Worm (Caenorhabditis elegans) whole organism, mixed stage, embryonic: ENCODE measurements around the gene Y54G2A.18.
"Not testable (repeated sequence)": the region's sequence is repeated elsewhere in the genome, so short reads cannot be mapped to it uniquely, and the experiment has no call there.

Experiments used
- M03D4.4 ChIP-seq: sonication (generic microtip); optimal IDR thresholded peaks from 2 replicates; lab custom pipeline; 2017; ENCODE audit warnings: mild to moderate bottlenecking, missing genetic modification characterization, missing compliant biosample characterization
- bed-3 ChIP-seq: fragments of 200-800 bp; sonication (Bioruptor generic); optimal IDR thresholded peaks from 3 replicates; lab custom pipeline; 2018; ENCODE audit warnings: mild to moderate bottlenecking, missing genetic modification characterization, moderate library complexity, missing compliant biosample characterization
- blmp-1 ChIP-seq: fragments of 150-350 bp; optimal IDR thresholded peaks from 2 replicates; lab custom pipeline; 2014; ENCODE audit warnings: missing biosample characterization, missing genetic modification characterization
- ceh-39 ChIP-seq: fragments of 150-350 bp; optimal IDR thresholded peaks from 2 replicates; lab custom pipeline; 2014; ENCODE audit warnings: missing biosample characterization, missing genetic modification characterization
- ceh-43 ChIP-seq: fragments of 200-800 bp; sonication (Bioruptor generic); optimal IDR thresholded peaks from 2 replicates; lab custom pipeline; 2018; ENCODE audit warnings: mild to moderate bottlenecking, missing genetic modification characterization, moderate library complexity, missing compliant biosample characterization
- ceh-83 ChIP-seq: fragments of 200-800 bp; sonication (Bioruptor generic); optimal IDR thresholded peaks from 2 replicates; lab custom pipeline; 2018; ENCODE audit warnings: mild to moderate bottlenecking, missing genetic modification characterization, missing compliant biosample characterization
- ces-1 ChIP-seq: fragments of 150-350 bp; optimal IDR thresholded peaks from 2 replicates; lab custom pipeline; 2014; ENCODE audit warnings: missing biosample characterization, missing genetic modification reagents, missing genetic modification characterization
- cnd-1 ChIP-seq: fragments of 200-800 bp; sonication (Bioruptor generic); optimal IDR thresholded peaks from 2 replicates; lab custom pipeline; 2018; ENCODE audit warnings: mild to moderate bottlenecking, missing genetic modification characterization, missing compliant biosample characterization
- drap-1 ChIP-seq: fragments of 200-800 bp; sonication (Bioruptor generic); optimal IDR thresholded peaks from 3 replicates; lab custom pipeline; 2018; ENCODE audit warnings: mild to moderate bottlenecking, missing genetic modification characterization, missing compliant biosample characterization
- elt-1 ChIP-seq: sonication (generic microtip); optimal IDR thresholded peaks from 2 replicates; lab custom pipeline; 2017; ENCODE audit warnings: missing genetic modification characterization, mild to moderate bottlenecking, missing compliant biosample characterization, antibody characterized with exemption, moderate library complexity, borderline replicate concordance; ENCODE audit not compliant: insufficient read depth
- elt-3 ChIP-seq: fragments of 150-350 bp; optimal IDR thresholded peaks from 2 replicates; lab custom pipeline; 2014; ENCODE audit warnings: missing biosample characterization, missing genetic modification characterization
- flh-1 ChIP-seq: fragments of 200-800 bp; sonication (Bioruptor generic); optimal IDR thresholded peaks from 2 replicates; lab custom pipeline; 2018; ENCODE audit warnings: mild to moderate bottlenecking, missing genetic modification characterization, moderate library complexity, missing compliant biosample characterization
- ham-2 ChIP-seq: fragments of 200-800 bp; sonication (Bioruptor generic); optimal IDR thresholded peaks from 2 replicates; lab custom pipeline; 2018; ENCODE audit warnings: mild to moderate bottlenecking, missing genetic modification characterization, missing compliant biosample characterization
- hlh-1 ChIP-seq: fragments of 150-350 bp; optimal IDR thresholded peaks from 2 replicates; lab custom pipeline; 2014; ENCODE audit warnings: missing biosample characterization, missing genetic modification reagents, missing genetic modification characterization
- lin-13 ChIP-seq: fragments of 150-350 bp; optimal IDR thresholded peaks from 2 replicates; lab custom pipeline; 2014; ENCODE audit warnings: missing biosample characterization, missing genetic modification characterization
- lin-32 ChIP-seq: fragments of 200-800 bp; sonication (Bioruptor generic); optimal IDR thresholded peaks from 2 replicates; lab custom pipeline; 2018; ENCODE audit warnings: mild to moderate bottlenecking, missing genetic modification characterization, missing compliant biosample characterization
- lsy-2 ChIP-seq: fragments of 150-350 bp; optimal IDR thresholded peaks from 2 replicates; lab custom pipeline; 2014; ENCODE audit warnings: missing biosample characterization, missing genetic modification characterization
- mab-5 ChIP-seq: fragments of 150-350 bp; optimal IDR thresholded peaks from 2 replicates; lab custom pipeline; 2014; ENCODE audit warnings: missing biosample characterization, missing genetic modification characterization
- mep-1 ChIP-seq: fragments of 150-350 bp; optimal IDR thresholded peaks from 2 replicates; lab custom pipeline; 2017; ENCODE audit warnings: missing biosample characterization, missing genetic modification reagents, missing genetic modification characterization, inconsistent platforms
- mls-2 ChIP-seq: sonication (generic microtip); optimal IDR thresholded peaks from 2 replicates; lab custom pipeline; 2016; ENCODE audit warnings: mild to moderate bottlenecking, missing genetic modification characterization, moderate library complexity, missing compliant biosample characterization
- nhr-12 ChIP-seq: fragments of 150-350 bp; optimal IDR thresholded peaks from 2 replicates; lab custom pipeline; 2014; ENCODE audit warnings: missing biosample characterization, missing genetic modification characterization
- nhr-2 ChIP-seq: fragments of 150-350 bp; optimal IDR thresholded peaks from 2 replicates; lab custom pipeline; 2014; ENCODE audit warnings: missing biosample characterization, missing genetic modification characterization
- nhr-237 ChIP-seq: fragments of 150-350 bp; optimal IDR thresholded peaks from 2 replicates; lab custom pipeline; 2014; ENCODE audit warnings: missing biosample characterization, missing genetic modification characterization
- nhr-76 ChIP-seq: sonication (generic microtip); optimal IDR thresholded peaks from 2 replicates; lab custom pipeline; 2017; ENCODE audit warnings: missing biosample characterization, missing genetic modification characterization
- sem-2 ChIP-seq: fragments of 200-800 bp; sonication (Bioruptor generic); optimal IDR thresholded peaks from 2 replicates; lab custom pipeline; 2018; ENCODE audit warnings: mild to moderate bottlenecking, missing genetic modification characterization, missing compliant biosample characterization
- snpc-4 ChIP-seq: fragments of 150-350 bp; optimal IDR thresholded peaks from 2 replicates; lab custom pipeline; 2014; ENCODE audit warnings: missing biosample characterization, missing genetic modification characterization
- sptf-1 ChIP-seq: sonication (generic microtip); optimal IDR thresholded peaks from 2 replicates; lab custom pipeline; 2017; ENCODE audit warnings: mild to moderate bottlenecking, missing genetic modification characterization, moderate library complexity, missing compliant biosample characterization
- tbx-8 ChIP-seq: fragments of 200-800 bp; sonication (Bioruptor generic); optimal IDR thresholded peaks from 2 replicates; lab custom pipeline; 2018; ENCODE audit warnings: mild to moderate bottlenecking, missing genetic modification characterization, moderate library complexity, missing compliant biosample characterization
- unc-120 ChIP-seq: sonication (generic microtip); optimal IDR thresholded peaks from 2 replicates; lab custom pipeline; 2017; ENCODE audit warnings: missing genetic modification characterization, missing compliant biosample characterization; ENCODE audit not compliant: poor library complexity, severe bottlenecking
- unc-39 ChIP-seq: fragments of 150-350 bp; optimal IDR thresholded peaks from 2 replicates; lab custom pipeline; 2014; ENCODE audit warnings: missing biosample characterization, missing genetic modification characterization
- unc-62 ChIP-seq: fragments of 150-350 bp; optimal IDR thresholded peaks from 2 replicates; lab custom pipeline; 2014; ENCODE audit warnings: missing biosample characterization, missing genetic modification reagents, missing genetic modification characterization
- zip-8 ChIP-seq: fragments of 150-350 bp; optimal IDR thresholded peaks from 2 replicates; lab custom pipeline; 2014; ENCODE audit warnings: missing biosample characterization, missing genetic modification characterization

Y54G2A.18 gene

ce11 chrIV:2914545-2914944 is 22.2 kb upstream of the Y54G2A.18 start:
- TF ChIP-seq snpc-4: no peak
- no peak for TF ChIP-seq lsy-2 (tag; lab: Kevin White, UChicago)
- TF ChIP-seq unc-120 (tag; lab: Kevin White, UChicago): no peak
- TF ChIP-seq tbx-8 (GFP tag; lab: Kevin White, UChicago): no peak
- TF ChIP-seq mls-2 (tag; lab: Kevin White, UChicago): no peak
- no peak for TF ChIP-seq nhr-12 (tag; lab: Kevin White, UChicago)
- TF ChIP-seq elt-1 (tag; lab: Kevin White, UChicago): no peak
- TF ChIP-seq drap-1: no peak
- no peak for TF ChIP-seq hlh-1
- no peak for TF ChIP-seq nhr-76 (tag; lab: Kevin White, UChicago)
- no peak for TF ChIP-seq ces-1
- TF ChIP-seq blmp-1 (tag; lab: Kevin White, UChicago): no peak
- no peak for TF ChIP-seq mep-1 (tag; lab: Kevin White, UChicago)
- TF ChIP-seq ceh-83 (GFP tag; lab: Kevin White, UChicago): no peak
- TF ChIP-seq ham-2 (GFP tag; lab: Kevin White, UChicago): no peak
- no peak for TF ChIP-seq lin-32 (GFP tag; lab: Kevin White, UChicago)
- TF ChIP-seq, all 35 proteins: peak for 0

DNA sequence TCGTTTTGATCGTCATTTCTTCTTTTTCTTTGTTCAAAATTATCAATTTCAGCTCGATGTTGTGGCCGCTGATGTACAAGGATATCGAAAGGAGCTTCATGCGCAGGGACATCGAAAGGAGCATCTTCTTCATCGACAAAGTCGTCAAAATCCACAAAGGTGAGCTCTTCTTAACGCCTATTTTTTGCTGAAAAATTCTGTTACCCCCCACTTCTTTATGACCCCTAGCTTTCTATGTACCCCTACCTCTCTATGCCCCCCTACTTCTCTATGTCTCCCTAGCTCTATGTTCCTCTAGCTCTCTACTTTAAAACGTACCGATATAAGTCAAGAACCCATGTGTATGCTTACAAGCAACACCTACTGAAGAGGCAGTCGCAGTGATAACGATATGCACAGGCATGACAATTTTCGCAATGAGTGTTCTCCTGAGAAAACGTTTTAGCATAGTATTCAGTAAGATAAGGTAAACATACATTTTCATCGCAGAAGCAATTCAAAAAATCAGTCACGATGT is 5.4 kb upstream of the Y54G2A.18 start, which contains the start of gene Y54G2A.36:
Y54G2A.36 (plus strand) TSS at position 51 of the 517 bp plus-strand sequence.
- no peak for TF ChIP-seq lin-32 (GFP tag; lab: Kevin White, UChicago)
- TF ChIP-seq nhr-237 (tag; lab: Kevin White, UChicago): no peak
- TF ChIP-seq hlh-1: no peak
- no peak for TF ChIP-seq drap-1
- no peak for TF ChIP-seq lin-13 (tag; lab: Kevin White, UChicago)
- no peak for TF ChIP-seq nhr-12 (tag; lab: Kevin White, UChicago)
- no peak for TF ChIP-seq lsy-2 (tag; lab: Kevin White, UChicago)
- TF ChIP-seq ceh-83 (GFP tag; lab: Kevin White, UChicago): no peak
- no peak for TF ChIP-seq mls-2 (tag; lab: Kevin White, UChicago)
- no peak for TF ChIP-seq bed-3 (GFP tag; lab: Kevin White, UChicago)
- no peak for TF ChIP-seq cnd-1
- no peak for TF ChIP-seq unc-39 (tag; lab: Kevin White, UChicago)
- no peak for TF ChIP-seq ceh-39 (tag; lab: Kevin White, UChicago)
- no peak for TF ChIP-seq snpc-4
- no peak for TF ChIP-seq sptf-1 (tag; lab: Kevin White, UChicago)
- TF ChIP-seq ham-2 (GFP tag; lab: Kevin White, UChicago): no peak
- TF ChIP-seq mep-1 (tag; lab: Kevin White, UChicago): no peak

ce11 chrIV:2895986-2896660 is 3.8 kb upstream of the Y54G2A.18 start:
- TF ChIP-seq lsy-2 (tag; lab: Kevin White, UChicago): peak; percentile 20

- not testable (repeated sequence) for TF ChIP-seq ceh-43 (GFP tag; lab: Kevin White, UChicago); ceh-39 (tag; lab: Kevin White, UChicago); tbx-8 (GFP tag; lab: Kevin White, UChicago)
Observed at ce11 chrIV:2894630-2895029, 2.3 kb upstream of the Y54G2A.18 start, which contains the start of gene Y54G2A.19. Gene Y54G2A.19, minus strand, starts transcription at chrIV:2894730.

DNA sequence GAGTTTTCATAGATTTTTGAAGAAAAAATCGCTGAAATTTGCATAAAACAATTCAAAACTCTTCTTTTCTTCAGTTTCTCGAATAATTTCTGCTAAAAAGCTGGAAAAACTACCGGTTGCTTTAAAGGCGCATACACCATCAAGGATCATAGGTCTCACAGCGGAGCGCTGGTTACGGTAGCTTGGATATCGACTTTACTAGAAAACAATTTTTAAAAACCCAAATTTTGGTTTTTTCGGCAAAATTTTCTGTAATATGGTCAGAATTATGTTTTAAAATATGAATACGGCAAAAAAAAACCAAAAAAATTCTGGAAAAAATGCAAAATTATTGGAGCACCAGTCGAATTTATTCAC is 1.2 kb upstream of the Y54G2A.18 start:
- TF ChIP-seq unc-120 (tag; lab: Kevin White, UChicago) (no peak), mep-1 (tag; lab: Kevin White, UChicago) (no peak), sptf-1 (tag; lab: Kevin White, UChicago) (no peak), snpc-4 (no peak), hlh-1 (no peak), M03D4.4 (tag; lab: Kevin White, UChicago) (no peak), ceh-83 (GFP tag; lab: Kevin White, UChicago) (no peak), flh-1 (GFP tag; lab: Kevin White, UChicago) (no peak), zip-8 (tag; lab: Kevin White, UChicago) (no peak), elt-3 (tag; lab: Kevin White, UChicago) (no peak), tbx-8 (GFP tag; lab: Kevin White, UChicago) (no peak), sem-2 (GFP tag; lab: Kevin White, UChicago) (no peak), unc-39 (tag; lab: Kevin White, UChicago) (no peak), mab-5 (no peak), lsy-2 (tag; lab: Kevin White, UChicago) (no peak), nhr-2 (tag; lab: Kevin White, UChicago) (no peak), drap-1 (no peak), unc-62 (GFP tag; lab: Kevin White, UChicago) (no peak), lin-13 (tag; lab: Kevin White, UChicago) (no peak)
